Worm (Caenorhabditis elegans): ENCODE measurements around the gene T01C1.4.

DNA sequence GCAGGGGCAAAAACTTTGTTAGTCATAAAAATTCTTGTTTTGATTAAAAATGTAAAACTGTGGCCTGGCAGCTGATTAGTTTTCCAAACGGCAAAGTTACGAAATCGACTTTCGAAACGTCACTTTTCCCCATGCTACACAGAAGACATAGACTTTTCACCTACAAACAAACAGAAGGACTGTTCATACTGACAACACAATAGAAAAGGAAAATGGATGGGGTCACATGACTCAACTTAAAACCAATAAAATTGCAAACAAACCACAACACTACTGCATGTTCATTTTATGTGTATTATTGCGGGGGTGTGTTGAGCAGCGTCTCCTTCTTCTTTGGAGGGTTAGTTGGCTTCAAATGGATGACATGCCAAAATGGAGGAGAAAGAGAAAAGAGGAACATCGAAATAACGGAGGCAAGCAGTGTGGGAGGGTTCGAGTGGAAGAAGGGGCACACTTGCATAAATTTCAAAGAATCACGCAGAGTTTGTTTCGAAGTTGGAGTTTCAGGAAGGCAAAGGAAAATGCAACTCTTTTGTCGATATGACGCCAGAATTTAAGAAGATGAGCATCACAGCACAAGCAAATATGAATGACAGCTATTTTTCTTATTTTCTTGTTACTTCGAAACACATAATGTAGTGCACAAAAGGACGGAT, 38.7 kb downstream of the T01C1.4 start:
- TF ChIP-seq flt-1 (GFP tag; IDR thresholded peaks at IDR 0.05): no peak
- no peak for TF ChIP-seq ama-1 (optimal IDR thresholded peaks at IDR 0.05)
- TF ChIP-seq scrt-1 (GFP tag; IDR thresholded peaks at IDR 0.05): no peak
- no peak for TF ChIP-seq tra-4 (tag; optimal IDR thresholded peaks at IDR 0.05)
- TF ChIP-seq tbx-11 (GFP tag; IDR thresholded peaks at IDR 0.05): no peak
- no peak for TF ChIP-seq ets-7 (tag; optimal IDR thresholded peaks at IDR 0.05)
- no peak for TF ChIP-seq hmg-4 (GFP tag; optimal IDR thresholded peaks at IDR 0.05)
- TF ChIP-seq pes-1 (GFP tag; IDR thresholded peaks at IDR 0.05): no peak
- no peak for TF ChIP-seq tbx-37 (GFP tag; conservative IDR thresholded peaks at IDR 0.05)
- TF ChIP-seq hnd-1 (tag; optimal IDR thresholded peaks at IDR 0.05): no peak
- no peak for TF ChIP-seq ceh-36 (tag; optimal IDR thresholded peaks at IDR 0.05)
- TF ChIP-seq sea-1 (GFP tag; conservative IDR thresholded peaks at IDR 0.05): no peak

Measured in whole organism, early embryonic.